Fruit fly (Drosophila melanogaster) whole organism, embryonic: ENCODE measurements around the gene CG33679.

Experiments
- ATbp ChIP-seq: fragments of 200-800 bp; sonication (Bioruptor generic); optimal IDR thresholded peaks from 2 replicates; lab custom pipeline; 2017; ENCODE audit warnings: missing biosample characterization, mild to moderate bottlenecking, missing genetic modification characterization, missing genetic modification reagents
- CG10654 ChIP-seq: fragments of 200-800 bp; sonication (Bioruptor generic); optimal IDR thresholded peaks from 2 replicates; lab custom pipeline; 2016; ENCODE audit warnings: missing biosample characterization, missing genetic modification characterization
- CG10979 ChIP-seq: fragments of 200-800 bp; sonication (Bioruptor generic); optimal IDR thresholded peaks from 2 replicates; lab custom pipeline; 2018; ENCODE audit warnings: missing biosample characterization, mild to moderate bottlenecking, missing genetic modification characterization, moderate library complexity
- CG11398 ChIP-seq: fragments of 200-800 bp; sonication (Bioruptor generic); optimal IDR thresholded peaks from 2 replicates; lab custom pipeline; 2016; ENCODE audit warnings: missing biosample characterization, missing genetic modification characterization
- CG11504 ChIP-seq: fragments of 200-800 bp; sonication (Bioruptor generic); optimal IDR thresholded peaks from 3 replicates; lab custom pipeline; 2019; ENCODE audit warnings: missing biosample characterization, mild to moderate bottlenecking, missing genetic modification characterization, moderate library complexity
- CG11723 ChIP-seq: fragments of 200-800 bp; sonication (Bioruptor generic); optimal IDR thresholded peaks from 2 replicates; lab custom pipeline; 2017; ENCODE audit warnings: missing biosample characterization, mild to moderate bottlenecking, missing genetic modification characterization
- CG13424 ChIP-seq: fragments of 200-800 bp; sonication (Bioruptor generic); optimal IDR thresholded peaks from 2 replicates; lab custom pipeline; 2019; ENCODE audit warnings: missing biosample characterization, mild to moderate bottlenecking, missing genetic modification characterization, moderate library complexity
- CG14965 ChIP-seq: fragments of 200-800 bp; sonication (Bioruptor generic); optimal IDR thresholded peaks from 2 replicates; lab custom pipeline; 2016; ENCODE audit warnings: missing biosample characterization, missing genetic modification characterization, borderline replicate concordance
- CG15514 ChIP-seq: fragments of 200-800 bp; sonication (Bioruptor generic); optimal IDR thresholded peaks from 3 replicates; lab custom pipeline; 2017; ENCODE audit warnings: missing biosample characterization, missing genetic modification characterization, mild to moderate bottlenecking, moderate library complexity, missing genetic modification reagents
- CG18262 ChIP-seq: fragments of 200-800 bp; optimal IDR thresholded peaks from 3 replicates; lab custom pipeline; 2019; ENCODE audit warnings: missing biosample characterization, mild to moderate bottlenecking, missing genetic modification characterization, moderate library complexity
- CG5180 ChIP-seq: fragments of 200-800 bp; sonication (Bioruptor generic); optimal IDR thresholded peaks from 3 replicates; lab custom pipeline; 2017; ENCODE audit warnings: missing biosample characterization, missing genetic modification characterization, mild to moderate bottlenecking, moderate library complexity, missing genetic modification reagents
- CG8281 ChIP-seq: fragments of 200-800 bp; sonication (Bioruptor generic); optimal IDR thresholded peaks from 2 replicates; lab custom pipeline; 2018; ENCODE audit warnings: missing biosample characterization, mild to moderate bottlenecking, missing genetic modification characterization, moderate library complexity
- CG9932 ChIP-seq: fragments of 200-800 bp; sonication (Bioruptor generic); IDR thresholded peaks from 2 replicates; pipeline ENCODE4 v1.3.6; 2022; ENCODE audit warnings: missing biosample characterization, missing genetic modification characterization
- CkIIα-i1 ChIP-seq: fragments of 200-800 bp; sonication (Bioruptor generic); IDR thresholded peaks from 2 replicates; pipeline ENCODE4 v1.3.6; 2022; ENCODE audit warnings: missing biosample characterization, missing genetic modification characterization
- Dad ChIP-seq: fragments of 200-800 bp; sonication (Bioruptor generic); optimal IDR thresholded peaks from 3 replicates; lab custom pipeline; 2016; ENCODE audit warnings: missing biosample characterization, missing genetic modification characterization
- Hmr ChIP-seq: fragments of 200-800 bp; sonication (Bioruptor generic); optimal IDR thresholded peaks from 3 replicates; lab custom pipeline; 2017; ENCODE audit warnings: mild to moderate bottlenecking, missing biosample characterization, missing genetic modification reagents, missing genetic modification characterization
- Hmx ChIP-seq: fragments of 200-800 bp; sonication (Bioruptor generic); optimal IDR thresholded peaks from 2 replicates; lab custom pipeline; 2016; ENCODE audit warnings: missing biosample characterization, missing genetic modification characterization
- Hr39 ChIP-seq: fragments of >200 bp; optimal IDR thresholded peaks from 2 replicates; lab custom pipeline; 2017
- Lpt ChIP-seq: fragments of >200 bp; optimal IDR thresholded peaks from 2 replicates; lab custom pipeline; 2018; ENCODE audit warnings: missing biosample characterization, missing genetic modification characterization
- Mad ChIP-seq: fragments of 200-800 bp; sonication (Bioruptor generic); optimal IDR thresholded peaks from 2 replicates; lab custom pipeline; 2016; ENCODE audit warnings: missing biosample characterization, missing genetic modification characterization
- Neu2 ChIP-seq: fragments of 200-800 bp; sonication (Bioruptor generic); optimal IDR thresholded peaks from 3 replicates; lab custom pipeline; 2016; ENCODE audit warnings: missing biosample characterization, missing genetic modification characterization, borderline replicate concordance
- Oaz ChIP-seq: fragments of 200-800 bp; sonication (Bioruptor generic); IDR thresholded peaks from 2 replicates; pipeline ENCODE4 v1.3.6; 2022; ENCODE audit warnings: missing biosample characterization, missing genetic modification characterization
- Rfx ChIP-seq: fragments of 200-800 bp; sonication (Bioruptor generic); IDR thresholded peaks from 2 replicates; pipeline ENCODE4 v1.3.6; 2022; ENCODE audit warnings: missing biosample characterization, missing genetic modification characterization
- Six4 ChIP-seq: fragments of 200-800 bp; sonication (Bioruptor generic); optimal IDR thresholded peaks from 2 replicates; lab custom pipeline; 2016; ENCODE audit warnings: missing biosample characterization, missing genetic modification characterization
- Sry-δ ChIP-seq: fragments of 200-800 bp; sonication (Bioruptor generic); optimal IDR thresholded peaks from 2 replicates; lab custom pipeline; 2016; ENCODE audit warnings: missing biosample characterization, missing genetic modification characterization
- Trl ChIP-seq, 3 experiments: fragments of >200 bp in 2 of 3; fragments of 200-800 bp in 1 of 3; sonication (Bioruptor generic) in 1 of 3; optimal IDR thresholded peaks; 2 replicates in 1 of 3; 3 replicates in 2 of 3; lab custom pipeline; 2016 to 2017; ENCODE audit warnings: missing biosample characterization in 1 of 3, missing genetic modification characterization in 1 of 3
- YL-1 ChIP-seq: fragments of 200-800 bp; sonication (Bioruptor generic); optimal IDR thresholded peaks from 3 replicates; lab custom pipeline; 2017; ENCODE audit warnings: missing biosample characterization, mild to moderate bottlenecking, missing genetic modification characterization
- amos ChIP-seq: fragments of 200-800 bp; sonication (Bioruptor generic); IDR thresholded peaks from 2 replicates; pipeline ENCODE4 v1.3.6; 2022; ENCODE audit warnings: missing biosample characterization, missing genetic modification characterization; ENCODE audit not compliant: partially characterized antibody
- ash1 ChIP-seq: fragments of 200-800 bp; sonication (Bioruptor generic); optimal IDR thresholded peaks from 2 replicates; lab custom pipeline; 2018; ENCODE audit warnings: missing biosample characterization, mild to moderate bottlenecking, missing genetic modification characterization
- bab2 ChIP-seq: fragments of 200-800 bp; sonication (Bioruptor generic); optimal IDR thresholded peaks from 2 replicates; lab custom pipeline; 2016; ENCODE audit warnings: missing biosample characterization, missing genetic modification characterization
- bsh ChIP-seq, 2 experiments: fragments of 200-800 bp; sonication (Bioruptor generic); optimal IDR thresholded peaks; 2 replicates each; lab custom pipeline; 2017 to 2018; ENCODE audit warnings: mild to moderate bottlenecking in 2 of 2, missing biosample characterization in 2 of 2, missing genetic modification characterization in 2 of 2, moderate library complexity in 1 of 2
- croc ChIP-seq: fragments of 200-800 bp; sonication (Bioruptor generic); conservative IDR thresholded peaks from 3 replicates; pipeline ENCODE4 v1.3.6; 2022; ENCODE audit warnings: missing biosample characterization, missing genetic modification characterization
- crp ChIP-seq, 2 experiments: fragments of 200-800 bp; sonication (Bioruptor generic); optimal IDR thresholded peaks; 2 replicates in 1 of 2; 3 replicates in 1 of 2; lab custom pipeline; 2017; ENCODE audit warnings: missing biosample characterization in 2 of 2, missing genetic modification characterization in 2 of 2, mild to moderate bottlenecking in 1 of 2, moderate library complexity in 1 of 2
- dati ChIP-seq: fragments of 200-800 bp; sonication (Bioruptor generic); IDR thresholded peaks from 2 replicates; pipeline ENCODE4 v1.3.6; 2022; ENCODE audit warnings: missing biosample characterization, missing genetic modification characterization
- dpn ChIP-seq, 2 experiments: fragments of 200-800 bp; sonication (Bioruptor generic); optimal IDR thresholded peaks; 3 replicates each; lab custom pipeline; 2016; ENCODE audit warnings: missing biosample characterization in 2 of 2, missing genetic modification characterization in 2 of 2
- fd64A ChIP-seq: fragments of 200-800 bp; sonication (Bioruptor generic); optimal IDR thresholded peaks from 3 replicates; lab custom pipeline; 2018; ENCODE audit warnings: missing biosample characterization, mild to moderate bottlenecking, missing genetic modification characterization
- fru ChIP-seq: fragments of >200 bp; optimal IDR thresholded peaks from 2 replicates; lab custom pipeline; 2017
- gce ChIP-seq: fragments of 200-800 bp; sonication (Bioruptor generic); IDR thresholded peaks from 3 replicates; pipeline ENCODE4 v1.3.6; 2022; ENCODE audit warnings: missing biosample characterization, missing genetic modification characterization
- grau ChIP-seq: fragments of 200-800 bp; optimal IDR thresholded peaks from 3 replicates; lab custom pipeline; 2019; ENCODE audit warnings: missing biosample characterization, mild to moderate bottlenecking, missing genetic modification characterization, moderate library complexity
- grn ChIP-seq: fragments of 200-800 bp; sonication (Bioruptor generic); optimal IDR thresholded peaks from 3 replicates; lab custom pipeline; 2017; ENCODE audit warnings: missing biosample characterization, missing genetic modification characterization
- gsb ChIP-seq: fragments of 200-800 bp; sonication (Bioruptor generic); IDR thresholded peaks from 2 replicates; pipeline ENCODE4 v1.3.6; 2022; ENCODE audit warnings: missing biosample characterization, missing genetic modification characterization
- lab ChIP-seq: fragments of 200-800 bp; sonication (Bioruptor generic); optimal IDR thresholded peaks from 3 replicates; lab custom pipeline; 2017; ENCODE audit warnings: missing biosample characterization, missing genetic modification characterization, mild to moderate bottlenecking, moderate library complexity, missing genetic modification reagents
- nerfin-1 ChIP-seq: fragments of 200-800 bp; sonication (Bioruptor generic); optimal IDR thresholded peaks from 3 replicates; lab custom pipeline; 2019; ENCODE audit warnings: missing biosample characterization, mild to moderate bottlenecking, missing genetic modification characterization, moderate library complexity
- ranshi ChIP-seq: fragments of 200-800 bp; sonication (Bioruptor generic); IDR thresholded peaks from 2 replicates; pipeline ENCODE4 v1.3.6; 2022; ENCODE audit warnings: missing biosample characterization, missing genetic modification characterization
- repo ChIP-seq: fragments of 200-800 bp; sonication (Bioruptor generic); optimal IDR thresholded peaks from 2 replicates; lab custom pipeline; 2016; ENCODE audit warnings: missing biosample characterization, missing genetic modification characterization
- scrt ChIP-seq: fragments of 200-800 bp; sonication (Bioruptor generic); optimal IDR thresholded peaks from 2 replicates; lab custom pipeline; 2018; ENCODE audit warnings: missing biosample characterization, mild to moderate bottlenecking, missing genetic modification characterization, moderate library complexity
- seq ChIP-seq: fragments of 200-800 bp; sonication (Bioruptor generic); IDR thresholded peaks from 2 replicates; pipeline ENCODE4 v1.3.6; 2022; ENCODE audit warnings: missing biosample characterization, missing genetic modification characterization
- shn ChIP-seq: fragments of 200-800 bp; sonication (Bioruptor generic); optimal IDR thresholded peaks from 3 replicates; lab custom pipeline; 2016; ENCODE audit warnings: missing biosample characterization, missing genetic modification characterization
- unpg ChIP-seq: fragments of 200-800 bp; sonication (Bioruptor generic); optimal IDR thresholded peaks from 3 replicates; lab custom pipeline; 2018; ENCODE audit warnings: missing biosample characterization, mild to moderate bottlenecking, missing genetic modification characterization, moderate library complexity
- zen2 ChIP-seq: fragments of 200-800 bp; sonication (Bioruptor generic); IDR thresholded peaks from 3 replicates; pipeline ENCODE4 v1.3.6; 2022; ENCODE audit warnings: missing biosample characterization, missing genetic modification characterization; ENCODE audit not compliant: partially characterized antibody
- zf30C ChIP-seq: fragments of 200-800 bp; sonication (Bioruptor generic); optimal IDR thresholded peaks from 3 replicates; lab custom pipeline; 2018; ENCODE audit warnings: missing biosample characterization, mild to moderate bottlenecking, missing genetic modification characterization

The CG33679 gene

DNA sequence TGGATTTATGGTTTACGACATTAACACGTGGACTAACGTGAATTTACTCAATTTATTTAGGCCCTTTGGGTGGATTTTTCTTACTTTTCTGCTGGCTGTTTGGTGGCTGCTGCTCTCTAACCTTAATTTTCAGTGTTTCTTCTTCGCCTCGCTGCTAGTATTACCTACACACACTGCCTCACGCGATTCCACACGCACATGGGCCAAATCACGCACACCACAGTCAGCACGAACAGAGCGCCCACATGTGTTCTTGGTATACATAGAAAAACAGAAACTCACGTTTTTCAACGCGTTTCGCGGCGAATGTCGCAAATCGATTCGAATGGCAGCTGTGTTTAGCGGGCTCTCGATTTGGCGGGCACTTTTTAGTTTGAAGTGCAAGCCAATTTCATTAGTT lies 9.7 kb downstream of the CG33679 start (continued):
- TF ChIP-seq CG9932 (GFP tag; lab: Robert Waterston, UW) (peak; percentile 62), Oaz (no peak), Rfx (GFP tag; lab: Robert Waterston, UW) (peak; percentile 75), shn (GFP tag; lab: Kevin White, UChicago) (no peak), scrt (GFP tag; lab: Kevin White, UChicago) (peak; percentile 55), zen2 (no peak; the same call in 2 of the 3 replicates), Hmr (GFP tag; lab: Kevin White, UChicago) (peak; percentile 65), Mad (no peak), CG11504 (tag; lab: Kevin White, UChicago) (peak; percentile 51), Trl (optimal IDR thresholded peaks at IDR 0.05; lab: Kevin White, UChicago) (no peak), Trl (GFP tag; optimal IDR thresholded peaks at IDR 0.05; lab: Kevin White, UChicago) (peak; percentile 9), unpg (peak; percentile 28), repo (GFP tag; lab: Kevin White, UChicago) (no peak), croc (no peak), YL-1 (GFP tag; lab: Kevin White, UChicago) (peak; percentile 99), ATbp (no peak), CG14965 (no peak), CG11723 (GFP tag; lab: Kevin White, UChicago) (no peak), bab2 (GFP tag; lab: Kevin White, UChicago) (no peak), gce (no peak), CG10979 (tag; lab: Kevin White, UChicago) (peak; percentile 0), CG11398 (GFP tag; lab: Kevin White, UChicago) (no peak), nerfin-1 (peak; percentile 28), Hmx (GFP tag; lab: Kevin White, UChicago) (no peak), lab (GFP tag; lab: Kevin White, UChicago) (peak; percentile 76), CG5180 (GFP tag; lab: Kevin White, UChicago) (no peak), gsb (GFP tag; lab: Robert Waterston, UW) (no peak), dpn (GFP tag; optimal IDR thresholded peaks at IDR 0.05; lab: Kevin White, UChicago) (peak in 1 of 2 experiments; percentile 45), ranshi (GFP tag; lab: Robert Waterston, UW) (no peak), CG8281 (tag; lab: Kevin White, UChicago) (no peak), zf30C (peak; percentile 20), fd64A (GFP tag; lab: Kevin White, UChicago) (no peak), Lpt (GFP tag; lab: Kevin White, UChicago) (no peak), seq (GFP tag; lab: Robert Waterston, UW) (no peak), grau (peak; percentile 45), Sry-δ (GFP tag; lab: Kevin White, UChicago) (peak; percentile 74), Dad (GFP tag; lab: Kevin White, UChicago) (peak; percentile 41), CG10654 (GFP tag; lab: Kevin White, UChicago) (peak; percentile 37), bsh (GFP tag; optimal IDR thresholded peaks at IDR 0.05; lab: Kevin White, UChicago) (no peak), grn (no peak), CG18262 (tag; lab: Kevin White, UChicago) (no peak), amos (GFP tag; lab: Robert Waterston, UW) (peak; percentile 85), Hr39 (lab: Kevin White, UChicago) (no peak), Six4 (GFP tag; lab: Kevin White, UChicago) (no peak), Neu2 (no peak), dati (GFP tag; lab: Robert Waterston, UW) (no peak), CkIIα-i1 (GFP tag; lab: Robert Waterston, UW) (no peak), CG13424 (tag; lab: Kevin White, UChicago) (peak; percentile 32), CG15514 (GFP tag; lab: Kevin White, UChicago) (peak; percentile 87), ash1 (peak; percentile 63), crp (GFP tag; optimal IDR thresholded peaks at IDR 0.05; lab: Kevin White, UChicago) (peak; percentile 9 to 84), fru (no peak)
